Worm (Caenorhabditis elegans) whole organism, mixed stage, embryonic: ENCODE results near the gene K10D2.8.

Source experiments
- nhr-12 ChIP-seq: fragments of 150-350 bp; optimal IDR thresholded peaks from 2 replicates; lab custom pipeline; 2014; ENCODE audit warnings: missing biosample characterization, missing genetic modification characterization
- nhr-28 ChIP-seq: fragments of 150-350 bp; optimal IDR thresholded peaks from 2 replicates; lab custom pipeline; 2014; ENCODE audit warnings: missing biosample characterization, missing genetic modification characterization
- snpc-4 ChIP-seq: fragments of 150-350 bp; optimal IDR thresholded peaks from 2 replicates; lab custom pipeline; 2014; ENCODE audit warnings: missing biosample characterization, missing genetic modification characterization
- unc-62 ChIP-seq: fragments of 150-350 bp; optimal IDR thresholded peaks from 2 replicates; lab custom pipeline; 2014; ENCODE audit warnings: missing biosample characterization, missing genetic modification reagents, missing genetic modification characterization

- no peak for TF ChIP-seq nhr-12 (tag; lab: Kevin White, UChicago)
- no peak for TF ChIP-seq snpc-4 (tag; lab: Kevin White, UChicago)
- no peak for TF ChIP-seq nhr-28
- no peak for TF ChIP-seq unc-62
Measured at ce11 chrIII:5145874-5146273, 42.7 kb upstream of the K10D2.8 start.
